Fruit fly (Drosophila melanogaster): ENCODE data around the gene Ubi-p63E.
A peak's percentile ranks its signal among the peaks of the same experiment; 100 is the strongest.

Ubi-p63E gene

DNA sequence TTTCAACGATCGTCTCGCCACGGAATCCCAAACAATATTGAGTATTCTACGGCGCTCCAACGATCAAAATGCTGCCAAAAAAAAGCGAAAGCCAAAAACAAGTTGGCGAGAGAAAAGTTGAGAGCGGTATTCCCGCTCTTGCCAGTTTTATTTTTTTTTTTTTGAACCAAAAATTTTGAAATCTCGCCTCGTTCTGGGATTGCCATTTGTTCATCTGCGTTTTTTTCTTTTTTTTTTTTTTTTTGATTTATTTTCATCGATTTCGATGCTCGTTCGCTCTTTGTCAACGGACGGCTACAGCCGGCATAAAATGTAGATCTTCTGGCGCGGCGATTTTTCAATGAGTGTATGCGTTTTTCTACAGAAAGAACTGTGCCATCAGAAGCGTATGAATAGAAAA is 30.6 kb upstream of the Ubi-p63E start:
- TF ChIP-seq pan (optimal IDR thresholded peaks at IDR 0.05) (no peak), psq (optimal IDR thresholded peaks at IDR 0.05) (no peak), EcR (GFP tag; optimal IDR thresholded peaks at IDR 0.05) (no peak), Dll (optimal IDR thresholded peaks at IDR 0.05) (no peak), CG8478 (optimal IDR thresholded peaks at IDR 0.05) (no peak), usp (GFP tag; optimal IDR thresholded peaks at IDR 0.05) (no peak)

DNA sequence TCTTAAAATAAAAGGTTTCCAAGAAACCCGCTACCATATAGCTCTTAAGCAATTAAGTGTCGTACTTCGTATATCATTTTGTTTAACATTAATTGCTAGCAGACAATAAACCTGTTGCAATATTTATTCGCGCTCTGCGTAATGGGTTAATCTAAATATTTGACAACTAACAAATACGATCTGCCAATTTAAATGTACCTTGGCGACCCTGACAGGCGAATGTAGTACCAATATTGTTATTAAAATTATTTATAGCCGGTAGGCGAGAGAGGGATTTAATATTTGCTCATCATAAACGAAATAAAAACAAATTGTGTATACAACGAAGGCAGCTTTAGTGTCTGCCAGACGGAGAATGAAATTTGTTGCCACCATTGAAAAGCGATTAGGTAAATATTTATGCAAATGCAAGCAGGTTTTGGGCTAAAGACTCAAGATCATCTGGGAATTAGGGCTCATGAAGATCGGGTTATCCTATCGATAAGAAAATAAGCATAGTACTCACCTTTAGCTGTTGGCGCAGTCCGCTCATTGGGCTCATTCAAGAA is 29.8 kb upstream of the Ubi-p63E start:
- no peak for TF ChIP-seq psq (optimal IDR thresholded peaks at IDR 0.05)
- no peak for TF ChIP-seq Dll (optimal IDR thresholded peaks at IDR 0.05)
- TF ChIP-seq usp (GFP tag; optimal IDR thresholded peaks at IDR 0.05), result no peak
- TF ChIP-seq CG8478 (optimal IDR thresholded peaks at IDR 0.05), result no peak
- TF ChIP-seq EcR (GFP tag; optimal IDR thresholded peaks at IDR 0.05), result no peak
- TF ChIP-seq pan (optimal IDR thresholded peaks at IDR 0.05), result no peak

DNA sequence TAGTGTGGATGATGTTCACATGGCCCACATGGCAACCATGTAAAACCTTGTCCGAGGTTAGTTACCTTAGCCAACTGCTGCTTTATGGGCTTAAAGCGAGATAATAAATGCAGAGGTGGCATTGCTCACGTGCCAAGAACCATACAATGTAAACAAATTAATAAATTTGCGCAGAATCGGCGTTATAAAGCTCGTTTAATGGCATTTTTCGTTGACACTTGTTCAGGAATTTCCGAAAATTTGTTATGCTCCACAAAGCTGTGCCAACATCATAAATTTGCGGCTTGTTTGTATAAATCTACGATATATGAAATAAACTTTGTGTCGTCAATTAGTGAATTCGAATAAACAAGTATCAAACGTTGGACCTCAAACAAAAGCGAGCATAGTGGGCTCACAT is 28.8 kb upstream of the Ubi-p63E start:
- TF ChIP-seq pan (optimal IDR thresholded peaks at IDR 0.05) (no peak), CG8478 (optimal IDR thresholded peaks at IDR 0.05) (no peak), EcR (GFP tag; optimal IDR thresholded peaks at IDR 0.05) (no peak), psq (optimal IDR thresholded peaks at IDR 0.05) (no peak), Dll (optimal IDR thresholded peaks at IDR 0.05) (no peak), usp (GFP tag; optimal IDR thresholded peaks at IDR 0.05) (no peak)

DNA sequence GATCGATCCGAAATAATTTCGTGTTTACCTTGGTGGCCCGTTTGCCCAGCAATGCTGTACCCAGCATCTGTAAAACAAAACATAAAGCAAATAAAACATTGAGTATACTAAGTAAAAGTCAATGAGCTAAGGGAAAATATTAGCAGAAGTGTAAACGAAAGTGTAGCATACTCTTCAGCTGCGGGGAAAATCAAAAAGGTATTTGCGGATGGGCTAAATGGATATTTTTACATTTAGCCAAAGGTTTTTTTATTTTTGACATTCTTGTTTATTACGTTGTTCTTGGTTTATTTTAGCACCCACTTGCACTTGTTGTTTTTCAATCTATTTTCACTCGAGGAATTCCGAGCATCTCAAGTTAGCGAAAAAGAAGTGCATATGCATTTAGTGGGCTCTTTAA is 27.9 kb upstream of the Ubi-p63E start:
- no peak for TF ChIP-seq pan (optimal IDR thresholded peaks at IDR 0.05)

DNA sequence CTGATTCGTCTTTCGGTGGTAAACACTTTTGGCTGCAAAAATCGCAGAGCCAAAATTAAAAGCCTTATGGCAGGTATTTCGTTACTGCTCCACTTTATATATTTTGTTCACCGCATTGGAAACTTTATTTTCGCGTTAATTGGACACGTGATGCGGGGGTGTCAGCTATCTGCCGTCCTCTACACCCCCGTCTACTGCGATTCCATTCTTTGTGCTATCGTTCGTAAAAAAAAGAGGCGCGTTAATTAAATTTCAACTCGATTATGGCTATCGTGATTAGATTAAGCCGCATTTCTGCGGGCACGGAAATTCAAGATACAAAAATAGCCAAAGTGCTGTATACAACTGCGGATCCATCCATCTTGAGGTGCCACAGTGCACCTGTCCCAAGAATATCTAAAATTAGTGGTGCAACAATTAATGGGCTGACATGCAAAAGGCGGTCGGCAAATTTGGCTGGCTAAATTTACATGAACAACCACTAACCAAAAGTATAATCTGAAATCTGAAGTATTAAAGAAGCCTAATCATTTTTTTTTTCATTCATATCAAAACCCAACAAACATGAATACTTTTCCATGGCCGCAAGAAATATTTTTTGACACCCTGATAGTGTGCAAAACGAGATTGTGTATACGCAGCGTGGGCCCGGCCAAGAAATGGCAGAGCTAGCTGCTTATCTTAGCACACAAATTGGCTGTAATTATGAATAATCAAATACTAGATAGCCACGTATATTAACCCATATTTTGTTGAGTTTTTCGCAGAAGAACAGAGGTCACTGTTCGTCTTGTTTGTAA is 27.2 kb upstream of the Ubi-p63E start:
- no peak for TF ChIP-seq Dll (optimal IDR thresholded peaks at IDR 0.05)
- TF ChIP-seq CG8478 (optimal IDR thresholded peaks at IDR 0.05), result no peak
- TF ChIP-seq usp (GFP tag; optimal IDR thresholded peaks at IDR 0.05), result no peak
- TF ChIP-seq psq (optimal IDR thresholded peaks at IDR 0.05), result no peak
- TF ChIP-seq pan (optimal IDR thresholded peaks at IDR 0.05), result no peak
- TF ChIP-seq EcR (GFP tag; optimal IDR thresholded peaks at IDR 0.05), result no peak

DNA sequence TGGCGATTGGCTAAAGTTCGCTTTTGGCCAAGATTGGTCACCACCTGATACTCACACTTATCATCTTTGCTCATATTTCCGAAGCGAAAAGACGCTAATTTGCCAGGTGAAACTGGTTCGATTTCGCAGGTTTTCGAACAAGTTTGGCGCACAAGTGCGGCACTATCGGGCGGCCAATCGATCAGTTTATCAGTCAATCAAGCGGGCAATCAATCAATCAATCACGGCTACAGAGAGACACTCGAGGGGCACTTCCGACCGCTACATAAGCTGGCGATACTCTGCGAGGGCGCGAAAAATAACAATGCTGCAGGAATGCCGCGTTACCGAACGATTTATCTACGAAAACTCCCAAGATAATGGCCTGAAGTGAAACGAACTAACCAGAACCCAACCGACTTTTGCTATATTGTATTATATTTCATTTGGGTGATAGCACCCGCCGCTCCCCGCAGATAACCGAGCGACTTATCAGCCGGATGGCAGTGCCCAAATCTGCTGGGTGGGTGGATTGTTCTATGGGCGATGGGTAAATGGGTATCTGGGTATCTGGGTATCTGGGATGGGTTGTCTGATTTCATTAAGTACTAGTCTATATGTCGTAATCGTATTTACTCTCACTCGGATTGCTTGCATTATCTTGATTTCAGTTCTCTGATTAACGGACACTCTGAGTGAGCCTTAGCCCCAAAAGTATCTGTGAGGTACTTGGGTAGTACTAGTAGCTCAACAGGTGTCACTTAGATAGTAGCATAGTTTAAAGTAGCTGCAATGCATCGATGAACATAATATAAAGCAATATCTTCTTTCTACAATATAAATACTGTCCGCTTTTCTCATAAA is 26.2 kb upstream of the Ubi-p63E start:
- no peak for TF ChIP-seq Dll (optimal IDR thresholded peaks at IDR 0.05)
- no peak for TF ChIP-seq CG8478 (optimal IDR thresholded peaks at IDR 0.05)
- no peak for TF ChIP-seq usp (GFP tag; optimal IDR thresholded peaks at IDR 0.05)
- TF ChIP-seq pan (optimal IDR thresholded peaks at IDR 0.05), result no peak
- no peak for TF ChIP-seq psq (optimal IDR thresholded peaks at IDR 0.05)
- TF ChIP-seq EcR (GFP tag; optimal IDR thresholded peaks at IDR 0.05), result no peak

DNA sequence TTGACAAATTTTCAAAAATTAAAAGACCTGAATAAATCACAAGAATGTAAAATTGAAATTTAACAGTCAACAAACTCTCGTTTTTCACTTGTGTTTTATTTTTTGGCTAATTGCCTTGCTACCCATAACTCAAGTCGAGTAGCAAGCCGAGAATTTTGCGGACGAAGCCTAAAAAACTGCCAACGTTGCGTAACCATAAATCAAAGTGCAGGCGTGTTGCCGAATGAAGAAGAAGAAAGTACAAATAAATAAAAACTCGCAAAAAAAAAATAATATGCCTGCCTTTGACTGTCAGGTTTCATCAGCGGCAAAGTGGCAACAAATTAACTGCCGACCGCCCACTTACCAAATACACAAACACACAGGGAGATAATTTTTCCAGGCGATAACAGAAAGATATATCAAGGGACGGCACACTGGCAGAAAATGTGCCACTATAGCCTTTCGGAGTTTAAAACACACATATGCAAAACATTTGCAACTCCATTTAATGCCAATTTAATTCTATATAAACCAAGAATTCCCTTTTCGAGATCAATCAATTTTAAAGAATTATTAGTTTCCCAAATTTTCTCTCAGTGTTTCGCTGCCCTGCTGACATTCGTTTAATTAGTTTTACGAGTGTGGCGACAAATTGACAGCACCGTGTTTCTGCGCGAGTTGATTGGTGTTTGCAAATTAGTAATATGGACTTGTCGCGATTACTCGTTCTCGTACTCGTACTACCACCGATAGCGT is 25.4 kb upstream of the Ubi-p63E start:
- no peak for TF ChIP-seq psq (optimal IDR thresholded peaks at IDR 0.05)
- TF ChIP-seq usp (GFP tag; optimal IDR thresholded peaks at IDR 0.05), result no peak
- no peak for TF ChIP-seq EcR (GFP tag; optimal IDR thresholded peaks at IDR 0.05)
- TF ChIP-seq Dll (optimal IDR thresholded peaks at IDR 0.05), result no peak
- no peak for TF ChIP-seq CG8478 (optimal IDR thresholded peaks at IDR 0.05)
- TF ChIP-seq pan (optimal IDR thresholded peaks at IDR 0.05), result no peak

DNA sequence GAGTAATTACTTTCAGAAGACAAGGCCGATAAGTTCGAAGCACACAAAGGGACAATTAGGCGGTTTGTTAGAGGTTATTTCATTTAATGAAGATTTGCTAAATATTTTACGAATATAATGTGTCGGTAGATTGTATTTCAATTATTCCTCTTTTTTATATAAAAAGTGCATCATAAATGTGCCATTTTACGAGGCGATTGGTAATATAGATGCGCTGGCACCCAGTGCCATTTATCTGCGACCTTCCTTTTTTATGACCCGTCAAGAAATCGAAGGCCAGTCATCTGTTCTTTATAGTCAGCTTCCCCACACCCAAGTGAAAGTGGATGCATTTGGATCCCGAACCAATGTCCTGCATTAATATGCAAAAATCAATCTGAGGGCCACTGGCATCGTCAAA is 24.5 kb upstream of the Ubi-p63E start:
- no peak for TF ChIP-seq pan (optimal IDR thresholded peaks at IDR 0.05)
- no peak for TF ChIP-seq usp (GFP tag; optimal IDR thresholded peaks at IDR 0.05)

DNA sequence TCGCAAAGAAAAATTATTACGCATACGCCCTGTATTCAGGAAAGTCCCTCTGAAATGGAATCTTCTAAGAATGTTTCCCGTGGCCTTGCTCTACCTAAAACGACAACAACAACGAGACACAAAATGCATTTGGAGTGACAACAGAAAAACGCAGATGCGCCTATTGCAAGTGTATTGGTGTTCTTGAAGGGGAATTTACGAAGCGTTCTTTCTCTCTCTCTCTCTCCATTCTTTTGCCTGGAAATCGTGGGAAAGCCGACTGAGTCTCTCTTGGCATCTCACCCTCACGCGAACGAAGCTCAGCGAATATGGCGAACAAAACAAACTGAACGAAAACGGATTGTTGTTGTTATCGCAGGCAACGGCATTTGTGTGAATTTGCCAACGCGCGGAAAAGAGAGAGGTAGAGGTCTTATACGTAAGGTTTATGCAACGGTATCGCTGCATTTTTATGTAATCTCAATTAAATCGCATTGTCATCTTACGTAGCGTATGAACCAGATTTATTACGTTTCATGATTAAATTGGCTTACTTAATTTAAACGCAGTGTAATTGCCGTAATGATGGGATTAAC is 23.3 kb upstream of the Ubi-p63E start:
- TF ChIP-seq CG8478 (optimal IDR thresholded peaks at IDR 0.05) (no peak), EcR (GFP tag; optimal IDR thresholded peaks at IDR 0.05) (no peak), pan (optimal IDR thresholded peaks at IDR 0.05) (peak; percentile 8)

DNA sequence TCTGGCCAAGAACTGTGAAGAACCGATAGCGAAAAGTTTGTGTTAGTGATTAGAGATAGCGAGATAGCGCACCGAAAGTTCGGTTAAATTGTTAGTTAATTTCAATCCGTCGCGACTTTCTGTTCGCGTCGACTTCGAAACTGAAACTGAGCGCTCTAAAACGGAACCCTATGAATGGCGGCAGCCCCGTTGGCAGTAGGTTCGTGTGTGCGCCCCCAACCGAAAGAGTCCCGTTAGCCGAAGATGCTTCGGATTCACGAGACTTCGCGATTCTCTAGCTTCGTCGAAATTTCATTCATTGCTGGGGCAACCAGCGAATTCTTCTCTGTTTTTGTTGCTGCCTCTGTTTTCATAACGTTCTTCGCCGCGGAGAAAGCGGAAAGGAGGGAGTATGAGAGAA is 22.5 kb upstream of the Ubi-p63E start:
- TF ChIP-seq Dll (optimal IDR thresholded peaks at IDR 0.05) (no peak), usp (GFP tag; optimal IDR thresholded peaks at IDR 0.05) (no peak), CG8478 (optimal IDR thresholded peaks at IDR 0.05) (no peak), EcR (GFP tag; optimal IDR thresholded peaks at IDR 0.05) (no peak), psq (optimal IDR thresholded peaks at IDR 0.05) (no peak), pan (optimal IDR thresholded peaks at IDR 0.05) (no peak)

DNA sequence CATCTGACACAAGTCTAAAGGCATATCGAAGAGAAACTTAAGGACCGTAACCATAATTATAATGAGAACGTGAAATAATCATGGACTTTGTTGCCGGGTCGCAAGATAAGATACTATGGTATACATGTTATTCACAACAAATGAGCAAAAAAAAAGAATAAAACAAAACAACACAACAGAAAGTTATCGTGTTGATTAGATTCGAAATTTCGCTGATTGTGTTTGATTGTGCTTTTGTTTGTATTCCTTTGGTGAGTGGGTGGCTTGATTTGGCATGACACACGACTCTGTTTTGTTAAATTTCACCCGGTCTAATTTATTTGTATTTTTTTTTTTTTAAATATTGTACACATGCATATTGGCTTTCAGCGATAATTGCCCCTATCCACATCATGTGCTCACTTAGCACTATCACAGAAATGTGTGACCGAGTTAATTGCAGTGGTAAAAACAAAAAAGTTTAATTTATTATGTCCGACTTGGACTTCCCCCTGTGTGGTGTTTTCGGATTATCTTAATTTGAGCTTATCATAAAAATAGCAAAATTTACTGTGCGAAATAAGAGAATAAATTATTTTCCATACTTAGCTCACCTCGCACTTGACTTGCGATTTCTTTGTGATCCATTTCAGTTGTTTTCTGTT is 20.8 kb upstream of the Ubi-p63E start:
- TF ChIP-seq pan (optimal IDR thresholded peaks at IDR 0.05), result no peak
- no peak for TF ChIP-seq usp (GFP tag; optimal IDR thresholded peaks at IDR 0.05)
- TF ChIP-seq CG8478 (optimal IDR thresholded peaks at IDR 0.05), result no peak
- no peak for TF ChIP-seq EcR (GFP tag; optimal IDR thresholded peaks at IDR 0.05)
- no peak for TF ChIP-seq Dll (optimal IDR thresholded peaks at IDR 0.05)
- TF ChIP-seq psq (optimal IDR thresholded peaks at IDR 0.05), result no peak
